Worm (Caenorhabditis elegans): ENCODE measurements around the gene T25B9.8.

DNA sequence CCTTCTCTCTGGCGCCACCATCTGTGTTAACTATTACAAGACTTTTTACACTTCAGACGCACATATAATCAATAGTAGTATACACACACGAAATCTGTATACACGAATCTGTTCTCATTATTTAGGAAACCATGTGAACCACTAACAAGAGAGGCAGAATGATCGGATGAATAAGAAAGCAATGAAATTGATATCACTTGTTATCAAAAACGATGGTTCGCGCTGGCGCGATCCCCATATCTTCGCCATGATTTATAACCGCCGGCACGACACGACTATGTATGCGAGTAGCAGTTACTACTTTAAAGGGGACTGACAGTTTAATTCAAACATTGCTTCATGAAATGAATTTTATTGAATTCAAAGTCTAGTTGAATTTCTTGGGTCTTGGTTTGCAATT lies 13.3 kb upstream of the T25B9.8 start:
- TF ChIP-seq elt-3 (tag; optimal IDR thresholded peaks at IDR 0.05): peak in 1 of 3 experiments; percentile 21
- no peak for TF ChIP-seq mdl-1 (tag; optimal IDR thresholded peaks at IDR 0.05)
- TF ChIP-seq egl-27 (tag; optimal IDR thresholded peaks at IDR 0.05): no peak
- TF ChIP-seq elt-1 (tag; optimal IDR thresholded peaks at IDR 0.05): no peak
- TF ChIP-seq zag-1 (tag; optimal IDR thresholded peaks at IDR 0.05): no peak
- TF ChIP-seq ceh-82 (tag; optimal IDR thresholded peaks at IDR 0.05): no peak
- no peak for TF ChIP-seq snpc-4 (tag; optimal IDR thresholded peaks at IDR 0.05)
- TF ChIP-seq ama-1 (optimal IDR thresholded peaks at IDR 0.05): no peak
- TF ChIP-seq tbx-2 (tag; optimal IDR thresholded peaks at IDR 0.05): no peak
- TF ChIP-seq lin-39 (tag; optimal IDR thresholded peaks at IDR 0.05): no peak
- no peak for TF ChIP-seq nhr-23 (tag; optimal IDR thresholded peaks at IDR 0.05)

Data from whole organism, L3 larva.